Worm (Caenorhabditis elegans) whole organism, midembryonic: ENCODE measurements around the gene herd-1.

Source experiments
- cog-1 ChIP-seq: sonication (generic microtip); optimal IDR thresholded peaks from 2 replicates; lab custom pipeline; 2016; ENCODE audit warnings: missing genetic modification characterization, missing compliant biosample characterization
- klf-2 ChIP-seq: fragments of 200-800 bp; sonication (Bioruptor generic); conservative IDR thresholded peaks from 2 replicates; pipeline ENCODE4 v1.3.6; 2022; ENCODE audit warnings: missing genetic modification reagents, missing genetic modification characterization, missing compliant biosample characterization
- med-1 ChIP-seq: sonication (generic microtip); optimal IDR thresholded peaks from 2 replicates; lab custom pipeline; 2017; ENCODE audit warnings: missing genetic modification characterization, mild to moderate bottlenecking, missing compliant biosample characterization, antibody characterized with exemption, missing genetic modification reagents; ENCODE audit not compliant: insufficient read depth

ce11 chrIII:12484432-12484831 is 11.9 kb upstream of the herd-1 start, which contains the start of gene arrd-16:
- no peak for TF ChIP-seq med-1
- TF ChIP-seq cog-1 (tag; lab: Kevin White, UChicago), result no peak
- TF ChIP-seq klf-2, result no peak
